Fruit fly (Drosophila melanogaster) whole organism, adult: ENCODE measurements around the gene Takl2.

ENCODE experiments used
- CG12768 ChIP-seq: fragments of 200-800 bp; sonication (Bioruptor generic); optimal IDR thresholded peaks from 2 replicates; lab custom pipeline; 2017; ENCODE audit warnings: missing biosample characterization, missing genetic modification characterization, mild to moderate bottlenecking, moderate library complexity, missing genetic modification reagents
- CG5204 ChIP-seq: fragments of 200-800 bp; sonication (Bioruptor generic); optimal IDR thresholded peaks from 2 replicates; lab custom pipeline; 2016; ENCODE audit warnings: missing biosample characterization, missing genetic modification characterization
- kay ChIP-seq: fragments of 200-800 bp; sonication (Bioruptor generic); peaks from one replicate; lab custom pipeline; 2016; ENCODE audit warnings: missing biosample characterization, missing genetic modification characterization, borderline replicate concordance

DNA sequence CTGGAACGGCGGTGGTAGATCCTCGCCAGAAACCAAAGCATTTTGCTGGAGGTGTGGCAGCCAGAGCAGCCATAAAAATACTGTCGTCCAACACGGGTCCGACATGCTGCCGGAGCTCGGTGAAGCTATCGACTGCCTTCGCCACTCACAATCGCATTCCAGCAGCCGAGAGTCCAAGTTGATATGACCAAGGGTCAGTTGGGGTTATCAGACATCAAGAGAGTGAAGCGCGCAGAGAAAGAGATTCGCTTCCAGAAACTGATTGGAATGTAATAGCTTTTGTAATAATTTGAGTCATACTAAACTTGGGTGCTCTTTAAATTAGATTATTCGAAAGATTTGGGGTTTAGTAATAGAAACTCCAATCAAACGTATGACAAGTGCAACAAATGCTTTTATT lies 29.9 kb upstream of the Takl2 start, which contains the start of gene Nepl14:
- no peak for TF ChIP-seq kay (GFP tag; lab: Kevin White, UChicago)
- TF ChIP-seq CG5204 (GFP tag; lab: Kevin White, UChicago), result no peak
- TF ChIP-seq CG12768 (GFP tag; lab: Kevin White, UChicago), result no peak
